Worm (Caenorhabditis elegans): ENCODE measurements around the gene lido-1.

Gene lido-1

DNA sequence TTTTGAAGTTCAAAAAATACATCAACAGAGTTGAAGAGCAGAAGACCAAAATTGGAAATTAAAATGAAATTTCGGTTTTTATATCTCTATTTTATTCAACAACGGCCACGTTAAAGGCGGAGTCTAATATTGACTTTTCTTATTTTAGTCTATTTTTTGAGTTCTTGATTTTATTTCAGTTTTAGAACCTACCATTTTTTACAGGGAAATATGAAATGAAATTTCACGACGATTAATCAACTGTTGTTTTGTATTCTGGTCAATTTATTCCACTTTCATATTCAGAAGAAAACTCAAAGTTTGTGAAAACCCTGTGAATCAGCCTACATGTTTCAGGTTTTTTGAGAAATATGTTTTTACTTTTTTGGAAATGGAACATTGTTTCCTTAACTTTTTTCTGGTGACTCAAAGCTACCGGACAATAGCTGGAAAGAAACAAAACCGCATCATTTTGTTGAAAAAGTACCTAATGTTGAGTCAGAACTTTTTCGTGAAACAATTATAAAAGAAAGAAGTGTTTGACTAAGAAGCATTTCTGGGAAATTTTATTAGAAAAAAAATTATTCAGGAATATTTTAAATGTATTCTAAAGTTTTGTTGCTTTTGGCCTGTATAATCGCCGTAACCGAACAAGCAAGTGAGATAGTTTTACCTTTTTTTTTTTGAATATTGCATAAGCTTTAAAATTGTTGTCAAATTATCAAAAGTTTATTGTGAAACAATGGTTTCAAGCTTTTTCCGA, 15.6 kb downstream of the lido-1 start, which contains the start of the genes irld-23 and C08A9.10:
Gene irld-23 (minus strand): TSS at position 51 of the 742 bp plus-strand sequence.
Gene C08A9.10 (plus strand): TSS at position 545 of the 742 bp plus-strand sequence.
- TF ChIP-seq sem-4 (tag; optimal IDR thresholded peaks at IDR 0.05) (no peak), Y55F3AM.14 (GFP tag; optimal IDR thresholded peaks at IDR 0.05) (no peak), mab-5 (tag; optimal IDR thresholded peaks at IDR 0.05) (no peak), gmeb-1 (tag; optimal IDR thresholded peaks at IDR 0.05) (no peak), nhr-12 (tag; optimal IDR thresholded peaks at IDR 0.05) (no peak), sma-9 (GFP tag; optimal IDR thresholded peaks at IDR 0.05) (no peak), sma-9 (tag; optimal IDR thresholded peaks at IDR 0.05) (no peak), mdl-1 (tag; optimal IDR thresholded peaks at IDR 0.05) (no peak), sma-3 (GFP tag; optimal IDR thresholded peaks at IDR 0.05) (no peak), lin-39 (tag; optimal IDR thresholded peaks at IDR 0.05) (no peak), skn-1 (tag; optimal IDR thresholded peaks at IDR 0.05) (no peak), ztf-4 (tag; optimal IDR thresholded peaks at IDR 0.05) (no peak), nhr-6 (tag; optimal IDR thresholded peaks at IDR 0.05) (no peak), R02D3.7 (tag; optimal IDR thresholded peaks at IDR 0.05) (no peak), alr-1 (tag; optimal IDR thresholded peaks at IDR 0.05) (no peak)

DNA sequence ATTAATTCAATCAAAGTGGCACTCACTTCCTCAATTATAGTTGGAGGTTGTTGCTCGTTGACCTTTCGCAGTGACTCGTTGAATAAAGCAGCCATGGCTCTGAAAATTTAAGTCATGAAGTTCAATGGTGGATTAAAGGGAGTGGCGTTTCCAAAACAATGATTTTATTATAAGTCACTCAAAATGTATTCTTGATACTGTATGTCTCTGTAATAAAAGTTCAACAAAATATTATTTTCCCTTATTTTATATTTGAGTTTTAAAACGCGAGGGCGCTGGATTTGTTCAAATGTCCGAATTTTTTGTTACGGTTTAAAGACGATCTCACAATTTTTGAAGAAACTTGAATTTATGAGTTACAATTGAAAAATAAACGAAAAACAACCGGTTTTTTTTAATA, 24.3 kb downstream of the lido-1 start, which contains the start of gene C30G4.4:
Gene C30G4.4 (minus strand): TSS at position 101 of the 400 bp plus-strand sequence.
- no peak for TF ChIP-seq ztf-11 (tag; optimal IDR thresholded peaks at IDR 0.05)

DNA sequence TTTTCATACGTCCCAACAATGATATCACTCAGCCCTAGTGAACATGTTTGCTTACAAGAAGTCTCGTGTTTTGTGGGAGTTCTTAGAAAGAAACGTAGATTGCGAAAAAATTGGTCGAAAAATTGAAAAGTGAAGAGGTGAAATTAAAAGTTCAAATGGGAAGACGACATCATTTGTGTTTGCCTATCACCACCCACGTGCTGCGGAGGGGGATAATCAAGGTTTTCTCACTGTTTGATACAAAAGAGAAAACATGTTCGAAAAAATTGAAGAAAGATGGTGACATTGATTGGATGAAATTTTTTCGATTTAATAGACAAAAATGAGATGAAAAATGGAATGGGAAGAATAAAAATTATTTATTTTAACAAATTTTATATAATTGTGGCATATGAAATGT, 25.9 kb downstream of the lido-1 start:
- TF ChIP-seq sem-4 (tag; optimal IDR thresholded peaks at IDR 0.05) (no peak), fos-1 (tag; optimal IDR thresholded peaks at IDR 0.05) (no peak), F13H6.1 (tag; optimal IDR thresholded peaks at IDR 0.05) (peak; percentile 27), ceh-16 (tag; optimal IDR thresholded peaks at IDR 0.05) (no peak), aly-2 (tag; optimal IDR thresholded peaks at IDR 0.05) (no peak), crh-2 (tag; optimal IDR thresholded peaks at IDR 0.05) (no peak), Y55F3AM.14 (GFP tag; optimal IDR thresholded peaks at IDR 0.05) (no peak), nhr-25 (tag; optimal IDR thresholded peaks at IDR 0.05) (peak; percentile 13), blmp-1 (tag; optimal IDR thresholded peaks at IDR 0.05; ENCODE audit: insufficient read depth) (peak; percentile 89), mab-5 (tag; optimal IDR thresholded peaks at IDR 0.05) (no peak), nhr-12 (tag; optimal IDR thresholded peaks at IDR 0.05) (no peak), sma-3 (GFP tag; optimal IDR thresholded peaks at IDR 0.05) (peak; percentile 32), lin-39 (tag; optimal IDR thresholded peaks at IDR 0.05) (no peak), lin-13 (GFP tag; optimal IDR thresholded peaks at IDR 0.05) (no peak), mdl-1 (tag; optimal IDR thresholded peaks at IDR 0.05) (no peak), zag-1 (tag; optimal IDR thresholded peaks at IDR 0.05) (no peak), C34F6.9 (tag; optimal IDR thresholded peaks at IDR 0.05) (no peak), nhr-6 (tag; optimal IDR thresholded peaks at IDR 0.05) (no peak), elt-1 (tag; optimal IDR thresholded peaks at IDR 0.05) (no peak), peb-1 (tag; optimal IDR thresholded peaks at IDR 0.05) (no peak), elt-3 (tag; optimal IDR thresholded peaks at IDR 0.05) (no peak), ztf-4 (tag; optimal IDR thresholded peaks at IDR 0.05) (no peak)

DNA sequence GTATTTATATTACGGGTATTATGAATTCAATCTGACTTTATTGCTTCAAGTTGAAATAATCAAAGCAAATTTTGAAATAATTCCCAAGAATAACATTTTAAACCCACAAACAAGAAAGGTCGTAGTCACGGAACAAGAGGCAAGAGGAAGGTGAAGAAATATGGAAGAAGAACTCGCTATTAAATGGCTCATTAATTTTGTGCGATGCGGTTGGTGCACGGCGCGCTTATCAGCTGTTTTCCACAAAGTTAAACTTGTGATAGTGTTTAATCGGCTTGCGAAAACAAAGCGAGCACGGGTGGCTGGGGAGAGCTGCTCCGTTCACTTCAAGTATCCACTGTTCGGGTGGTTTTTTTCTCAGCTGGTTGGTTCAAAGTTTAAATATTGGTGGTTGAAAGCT, 29.4 kb downstream of the lido-1 start:
- peak; percentile 21 for TF ChIP-seq fos-1 (tag; optimal IDR thresholded peaks at IDR 0.05)
- peak; percentile 55 for TF ChIP-seq sma-9 (GFP tag; optimal IDR thresholded peaks at IDR 0.05)
- no peak for TF ChIP-seq sma-9 (tag; optimal IDR thresholded peaks at IDR 0.05)
- no peak for TF ChIP-seq ZK546.5 (tag; optimal IDR thresholded peaks at IDR 0.05)

DNA sequence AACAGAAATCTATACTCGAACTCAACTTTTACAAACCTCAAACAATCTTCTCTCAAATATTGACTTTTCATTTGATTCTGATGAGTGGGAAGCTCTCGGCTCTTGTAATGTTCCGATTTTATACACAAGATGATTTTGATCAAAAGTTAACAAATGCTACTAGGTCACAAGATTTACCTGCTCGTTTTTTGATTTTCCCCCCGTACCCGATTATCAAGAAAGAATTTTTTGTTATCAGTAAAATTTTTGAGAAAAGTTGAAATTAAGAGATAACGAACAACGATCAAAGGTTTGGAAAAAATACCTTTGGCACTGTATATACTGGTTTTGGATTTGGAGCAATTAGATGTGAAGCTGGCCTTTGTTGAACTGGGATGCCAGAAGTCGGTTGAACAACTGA, 31.5 kb downstream of the lido-1 start:
- no peak for TF ChIP-seq ztf-11 (tag; optimal IDR thresholded peaks at IDR 0.05)
- peak; percentile 26 for TF ChIP-seq sma-9 (GFP tag; optimal IDR thresholded peaks at IDR 0.05)
- no peak for TF ChIP-seq sma-9 (tag; optimal IDR thresholded peaks at IDR 0.05)
- TF ChIP-seq skn-1 (tag; optimal IDR thresholded peaks at IDR 0.05): peak; percentile 5
- TF ChIP-seq crh-2 (tag; optimal IDR thresholded peaks at IDR 0.05): peak; percentile 14
- TF ChIP-seq fos-1 (tag; optimal IDR thresholded peaks at IDR 0.05): peak; percentile 41
- no peak for TF ChIP-seq F13H6.1 (tag; optimal IDR thresholded peaks at IDR 0.05)

DNA sequence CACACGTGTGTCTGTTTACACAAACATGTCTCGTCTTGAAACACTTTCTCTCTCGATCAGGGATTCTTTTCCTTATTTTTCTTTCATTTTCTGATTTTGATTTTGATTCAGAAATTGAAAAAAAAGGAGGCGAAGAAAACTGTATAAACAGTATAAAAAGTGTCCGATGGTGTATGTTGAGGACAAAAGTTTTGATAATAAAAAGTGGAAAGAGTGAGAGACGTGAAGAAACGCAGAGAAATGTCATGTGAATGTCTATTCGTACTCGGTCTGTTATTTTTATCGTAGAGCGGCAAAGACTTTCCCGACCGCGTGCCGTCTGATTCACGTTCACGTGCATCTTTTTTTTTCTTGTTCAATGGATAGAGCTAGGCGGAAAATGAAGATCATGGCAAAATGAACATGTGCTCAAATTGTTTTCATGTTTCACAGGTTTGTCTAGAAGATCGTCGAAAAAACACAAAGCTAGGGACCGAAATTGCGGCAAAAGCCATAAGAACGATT, 32.6 kb downstream of the lido-1 start:
- TF ChIP-seq nhr-12 (tag; optimal IDR thresholded peaks at IDR 0.05): no peak
- peak; percentile 64 for TF ChIP-seq nhr-129 (tag; optimal IDR thresholded peaks at IDR 0.05)
- TF ChIP-seq aly-2 (tag; optimal IDR thresholded peaks at IDR 0.05): no peak
- TF ChIP-seq ceh-16 (tag; optimal IDR thresholded peaks at IDR 0.05): no peak
- TF ChIP-seq elt-1 (tag; optimal IDR thresholded peaks at IDR 0.05): no peak
- TF ChIP-seq nhr-77 (tag; optimal IDR thresholded peaks at IDR 0.05): no peak
- peak; percentile 95 for TF ChIP-seq sma-9 (GFP tag; optimal IDR thresholded peaks at IDR 0.05)
- no peak for TF ChIP-seq sma-9 (tag; optimal IDR thresholded peaks at IDR 0.05)
- TF ChIP-seq nhr-11 (tag; optimal IDR thresholded peaks at IDR 0.05): no peak
- TF ChIP-seq mbf-1 (tag; optimal IDR thresholded peaks at IDR 0.05): no peak
- no peak for TF ChIP-seq nhr-6 (tag; optimal IDR thresholded peaks at IDR 0.05)
- TF ChIP-seq nhr-237 (tag; optimal IDR thresholded peaks at IDR 0.05): no peak
- TF ChIP-seq snpc-4 (tag; optimal IDR thresholded peaks at IDR 0.05): no peak
- no peak for TF ChIP-seq lin-11 (tag; optimal IDR thresholded peaks at IDR 0.05)
- no peak for TF ChIP-seq ztf-11 (tag; optimal IDR thresholded peaks at IDR 0.05)
- TF ChIP-seq nhr-10 (tag; optimal IDR thresholded peaks at IDR 0.05): no peak
- TF ChIP-seq alr-1 (tag; optimal IDR thresholded peaks at IDR 0.05): no peak
- no peak for TF ChIP-seq unc-39 (tag; optimal IDR thresholded peaks at IDR 0.05)
- TF ChIP-seq ztf-4 (tag; optimal IDR thresholded peaks at IDR 0.05): no peak
- TF ChIP-seq ztf-1 (GFP tag; conservative IDR thresholded peaks at IDR 0.05): no peak
- TF ChIP-seq mab-5 (tag; optimal IDR thresholded peaks at IDR 0.05): no peak

All from whole organism, L2 larva.